Worm (Caenorhabditis elegans): Measurements from ENCODE around the gene srh-67.
A peak's percentile ranks its signal among the peaks of the same experiment; 100 is the strongest.

Gene srh-67

ce11 chrII:12507038-12507437 is 1.7 kb upstream of the srh-67 start, which contains the start of gene srh-68:
srh-68 (plus strand) TSS chrII:12507338.
- no peak for TF ChIP-seq ztf-11 (tag; optimal IDR thresholded peaks at IDR 0.05)
- no peak for TF ChIP-seq elt-2 (tag; optimal IDR thresholded peaks at IDR 0.05)
- TF ChIP-seq ama-1 (optimal IDR thresholded peaks at IDR 0.05): no peak
- TF ChIP-seq nfya-1 (tag; optimal IDR thresholded peaks at IDR 0.05; ENCODE audit: insufficient read depth): no peak
- no peak for TF ChIP-seq elt-1 (tag; optimal IDR thresholded peaks at IDR 0.05)
- no peak for TF ChIP-seq fkh-10 (GFP tag; optimal IDR thresholded peaks at IDR 0.05)
- no peak for TF ChIP-seq ZK546.5 (tag; optimal IDR thresholded peaks at IDR 0.05)
- no peak for TF ChIP-seq skn-1 (tag; optimal IDR thresholded peaks at IDR 0.05)
- TF ChIP-seq nhr-12 (tag; optimal IDR thresholded peaks at IDR 0.05): no peak
- no peak for TF ChIP-seq fos-1 (tag; optimal IDR thresholded peaks at IDR 0.05)
- TF ChIP-seq egl-5 (tag; optimal IDR thresholded peaks at IDR 0.05): no peak
- TF ChIP-seq lsy-12 (tag; optimal IDR thresholded peaks at IDR 0.05): no peak

DNA sequence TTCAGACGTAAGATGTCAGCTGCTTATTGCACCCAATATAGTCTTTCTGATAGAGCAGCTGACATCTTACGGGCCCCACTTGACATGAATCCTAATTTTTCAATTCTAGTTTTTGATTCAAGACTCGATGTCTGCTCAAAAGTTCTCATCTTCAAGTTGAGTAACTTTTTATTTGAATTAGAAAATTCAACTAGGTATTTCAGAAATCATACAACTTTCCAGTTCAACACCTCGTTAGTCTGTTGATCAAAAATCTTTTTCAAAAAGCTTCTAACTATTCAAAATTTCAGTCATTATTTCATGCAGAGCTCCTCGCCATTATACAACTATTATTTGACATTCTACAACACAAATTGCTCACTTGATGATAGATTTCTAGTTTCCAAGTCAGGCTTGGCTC is 3.1 kb downstream of the srh-67 start, which contains the start of gene srh-73:
Gene srh-73, plus strand, starts transcription at position 301 of the 400 bp plus-strand sequence.
- TF ChIP-seq nhr-12 (tag; optimal IDR thresholded peaks at IDR 0.05) (no peak), fkh-10 (GFP tag; optimal IDR thresholded peaks at IDR 0.05) (no peak), aly-2 (tag; optimal IDR thresholded peaks at IDR 0.05) (no peak), ztf-4 (tag; optimal IDR thresholded peaks at IDR 0.05) (no peak), ZK546.5 (tag; optimal IDR thresholded peaks at IDR 0.05) (no peak), lin-15B (tag; optimal IDR thresholded peaks at IDR 0.05) (no peak), nhr-67 (tag; optimal IDR thresholded peaks at IDR 0.05) (no peak), fos-1 (tag; optimal IDR thresholded peaks at IDR 0.05) (no peak), nhr-237 (tag; optimal IDR thresholded peaks at IDR 0.05) (no peak), sea-2 (GFP tag; optimal IDR thresholded peaks at IDR 0.05) (no peak), ceh-82 (tag; optimal IDR thresholded peaks at IDR 0.05) (no peak), unc-62 (GFP tag; optimal IDR thresholded peaks at IDR 0.05) (no peak), mml-1 (tag; optimal IDR thresholded peaks at IDR 0.05) (no peak), snpc-4 (tag; optimal IDR thresholded peaks at IDR 0.05) (no peak), nhr-43 (tag; optimal IDR thresholded peaks at IDR 0.05; ENCODE audit: poor library complexity, severe bottlenecking) (no peak), nhr-25 (tag; optimal IDR thresholded peaks at IDR 0.05) (no peak), pha-4 (tag; optimal IDR thresholded peaks at IDR 0.05) (no peak), mdl-1 (tag; optimal IDR thresholded peaks at IDR 0.05) (no peak), tbx-2 (tag; optimal IDR thresholded peaks at IDR 0.05) (no peak), hmg-11 (tag; optimal IDR thresholded peaks at IDR 0.05) (no peak)

DNA sequence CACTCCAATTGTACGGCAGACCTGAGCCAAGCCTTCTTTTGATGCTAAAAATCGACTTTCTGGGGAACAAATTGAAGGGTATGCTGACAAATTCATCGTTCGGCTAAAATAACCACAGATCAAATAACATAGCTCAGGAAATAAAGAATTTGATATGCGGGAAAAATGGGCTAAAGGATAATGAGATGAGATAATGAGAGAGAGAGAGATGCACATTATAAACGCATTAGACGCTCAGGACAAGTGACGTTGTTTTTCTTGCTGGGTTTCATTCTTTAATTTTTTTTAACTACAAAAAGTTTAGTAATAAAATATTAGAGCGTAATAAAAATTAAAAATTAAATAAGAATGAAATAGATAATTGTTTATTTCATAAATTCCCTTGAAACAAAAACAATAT is 5.9 kb downstream of the srh-67 start, which contains the start of gene srh-69:
Gene srh-69, minus strand, starts transcription at position 101 of the 400 bp plus-strand sequence.
- no peak for TF ChIP-seq ceh-28 (tag; optimal IDR thresholded peaks at IDR 0.05)
- no peak for TF ChIP-seq unc-39 (tag; optimal IDR thresholded peaks at IDR 0.05)
- TF ChIP-seq nfya-1 (tag; optimal IDR thresholded peaks at IDR 0.05; ENCODE audit: insufficient read depth): no peak
- TF ChIP-seq lsy-12 (tag; optimal IDR thresholded peaks at IDR 0.05): no peak
- no peak for TF ChIP-seq daf-12 (tag; optimal IDR thresholded peaks at IDR 0.05)
- TF ChIP-seq nhr-237 (tag; optimal IDR thresholded peaks at IDR 0.05): no peak
- TF ChIP-seq nhr-76 (tag; optimal IDR thresholded peaks at IDR 0.05): no peak
- no peak for TF ChIP-seq sea-2 (GFP tag; optimal IDR thresholded peaks at IDR 0.05)

ce11 chrII:12516313-12516712 is 7.6 kb downstream of the srh-67 start, which contains the start of gene srh-61:
srh-61 (minus strand) TSS chrII:12516413.
- TF ChIP-seq ceh-28 (tag; optimal IDR thresholded peaks at IDR 0.05) (no peak), nhr-28 (tag; optimal IDR thresholded peaks at IDR 0.05) (no peak), nhr-43 (tag; optimal IDR thresholded peaks at IDR 0.05; ENCODE audit: poor library complexity, severe bottlenecking) (no peak), fkh-10 (GFP tag; optimal IDR thresholded peaks at IDR 0.05) (no peak), unc-62 (GFP tag; optimal IDR thresholded peaks at IDR 0.05) (no peak), hmg-11 (tag; optimal IDR thresholded peaks at IDR 0.05) (no peak), ama-1 (optimal IDR thresholded peaks at IDR 0.05) (no peak), eor-1 (tag; optimal IDR thresholded peaks at IDR 0.05) (no peak), ztf-4 (tag; optimal IDR thresholded peaks at IDR 0.05) (no peak), daf-12 (tag; optimal IDR thresholded peaks at IDR 0.05) (no peak), nfya-1 (tag; optimal IDR thresholded peaks at IDR 0.05; ENCODE audit: insufficient read depth) (no peak), nhr-12 (tag; optimal IDR thresholded peaks at IDR 0.05) (no peak), elt-1 (tag; optimal IDR thresholded peaks at IDR 0.05) (no peak)

DNA sequence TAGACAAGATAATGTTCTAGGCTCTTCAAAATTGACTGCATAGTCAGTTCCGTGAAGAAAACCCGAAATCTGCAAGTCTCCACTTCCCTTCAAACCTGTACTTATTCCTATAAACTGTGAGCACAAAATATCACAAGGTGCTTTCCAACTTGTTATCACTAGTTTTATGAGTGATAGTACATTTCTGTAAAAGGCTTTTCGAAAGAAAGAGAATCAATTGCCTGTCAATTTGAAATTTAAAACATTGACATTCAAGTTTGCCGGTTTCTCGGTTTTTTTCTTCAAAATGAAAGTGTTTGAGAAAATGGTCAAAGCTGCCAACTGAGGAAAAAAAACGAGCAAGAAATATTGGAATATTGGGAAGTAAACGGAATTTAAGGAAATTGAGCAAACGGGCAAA is 9.3 kb downstream of the srh-67 start:
- TF ChIP-seq elt-3 (tag; optimal IDR thresholded peaks at IDR 0.05) (no peak), ceh-9 (tag; optimal IDR thresholded peaks at IDR 0.05) (no peak), sea-2 (GFP tag; optimal IDR thresholded peaks at IDR 0.05) (no peak), tbx-2 (tag; optimal IDR thresholded peaks at IDR 0.05) (no peak), nhr-77 (tag; optimal IDR thresholded peaks at IDR 0.05) (no peak), elt-1 (tag; optimal IDR thresholded peaks at IDR 0.05) (no peak), pqm-1 (tag; optimal IDR thresholded peaks at IDR 0.05) (peak; percentile 28), elt-2 (tag; optimal IDR thresholded peaks at IDR 0.05) (peak; percentile 12), nhr-43 (tag; optimal IDR thresholded peaks at IDR 0.05; ENCODE audit: poor library complexity, severe bottlenecking) (no peak), nhr-76 (tag; optimal IDR thresholded peaks at IDR 0.05) (no peak), unc-62 (GFP tag; optimal IDR thresholded peaks at IDR 0.05) (no peak)

All from whole organism, L3 larva.